Fruit fly (Drosophila melanogaster): Measurements from ENCODE around the gene CG32148.

The CG32148 gene

DNA sequence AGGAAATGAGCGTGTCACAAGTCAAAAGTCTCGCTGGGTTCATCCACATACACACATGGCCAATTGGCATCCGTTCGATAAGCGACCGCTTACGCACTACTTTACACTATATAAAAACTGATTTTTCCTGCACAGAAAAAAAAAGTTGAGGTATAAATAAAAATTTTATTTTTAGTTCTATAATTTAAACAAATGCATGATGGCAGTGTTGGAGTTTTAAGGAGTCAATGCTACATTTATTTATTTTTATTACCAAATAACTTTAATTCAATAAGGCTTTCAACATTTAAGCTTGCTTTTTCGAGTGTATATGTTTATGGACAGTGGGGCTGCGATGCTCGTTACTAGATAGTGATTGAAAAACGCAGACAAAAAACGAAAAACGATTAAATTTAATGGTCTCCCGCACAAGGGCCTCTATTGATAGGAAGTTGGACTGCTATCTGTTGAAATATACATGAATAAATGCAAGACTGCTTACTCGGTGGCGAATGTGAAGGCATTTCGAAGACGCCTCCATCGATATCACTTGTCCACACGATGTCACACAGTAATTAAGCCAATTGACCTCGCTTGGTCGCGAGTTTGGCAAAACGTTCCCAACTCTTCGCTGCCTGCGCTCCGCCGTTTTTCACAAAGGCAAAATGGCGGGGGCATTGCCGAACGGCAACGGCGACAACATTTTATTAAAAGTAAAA, 11.5 kb upstream of the CG32148 start (continued):
- TF ChIP-seq zf30C (GFP tag; optimal IDR thresholded peaks at IDR 0.05): peak; percentile 63
- TF ChIP-seq Drgx (GFP tag; IDR thresholded peaks at IDR 0.05): peak; percentile 83
- TF ChIP-seq Sox102F (GFP tag; optimal IDR thresholded peaks at IDR 0.05): peak; percentile 86
- TF ChIP-seq HmgD (GFP tag; optimal IDR thresholded peaks at IDR 0.05): no peak
- peak; percentile 52 for TF ChIP-seq CG2875 (GFP tag; optimal IDR thresholded peaks at IDR 0.05)
- peak; percentile 80 for TF ChIP-seq CG10959 (GFP tag; IDR thresholded peaks at IDR 0.05)
- TF ChIP-seq bsh (GFP tag; optimal IDR thresholded peaks at IDR 0.05): peak; percentile 42 to 85
- peak; percentile 65 for TF ChIP-seq CG15011 (GFP tag; optimal IDR thresholded peaks at IDR 0.05)
- TF ChIP-seq CG3995 (GFP tag; optimal IDR thresholded peaks at IDR 0.05): no peak
- no peak for TF ChIP-seq CG9932 (GFP tag; IDR thresholded peaks at IDR 0.05)
- no peak for TF ChIP-seq Sry-δ (GFP tag; optimal IDR thresholded peaks at IDR 0.05)
- peak; percentile 41 for TF ChIP-seq CG12071 (GFP tag; optimal IDR thresholded peaks at IDR 0.05)
- TF ChIP-seq lbe (GFP tag; optimal IDR thresholded peaks at IDR 0.05): no peak
- no peak for TF ChIP-seq cad (GFP tag; optimal IDR thresholded peaks at IDR 0.05)
- TF ChIP-seq CG15696 (tag; optimal IDR thresholded peaks at IDR 0.05): peak; percentile 82
- peak; percentile 62 for TF ChIP-seq E2f1 (GFP tag; IDR thresholded peaks at IDR 0.05)
- TF ChIP-seq Optix (GFP tag; IDR thresholded peaks at IDR 0.05): no peak
- TF ChIP-seq CG4404 (GFP tag; IDR thresholded peaks at IDR 0.05): peak; percentile 50
- peak; percentile 30 for TF ChIP-seq CG6854 (GFP tag; optimal IDR thresholded peaks at IDR 0.05)
- TF ChIP-seq CG8388 (GFP tag; optimal IDR thresholded peaks at IDR 0.05): peak; percentile 88
- peak; percentile 65; the same call in 1 of the 2 replicates for TF ChIP-seq CG32767 (GFP tag; IDR thresholded peaks at IDR 0.05)
- TF ChIP-seq HLH3B (GFP tag; IDR thresholded peaks at IDR 0.05): peak; percentile 72
- TF ChIP-seq CG8765 (GFP tag; IDR thresholded peaks at IDR 0.05): no peak
- TF ChIP-seq CG18599 (GFP tag; optimal IDR thresholded peaks at IDR 0.05): peak; percentile 81
- TF ChIP-seq CG34422 (GFP tag; IDR thresholded peaks at IDR 0.05): peak; percentile 57; the same call in 1 of the 3 replicates
- TF ChIP-seq zen (tag; optimal IDR thresholded peaks at IDR 0.05): peak; percentile 77
- TF ChIP-seq gcm (GFP tag; optimal IDR thresholded peaks at IDR 0.05): peak; percentile 84
- TF ChIP-seq inv (GFP tag; IDR thresholded peaks at IDR 0.05; ENCODE audit: partially characterized antibody): no peak
- peak; percentile 60; the same call in 2 of the 3 replicates for TF ChIP-seq CG7357 (GFP tag; IDR thresholded peaks at IDR 0.05)
- TF ChIP-seq run (tag; optimal IDR thresholded peaks at IDR 0.05): peak; percentile 63
- no peak for TF ChIP-seq CG9876 (GFP tag; optimal IDR thresholded peaks at IDR 0.05)
- TF ChIP-seq kah (GFP tag; optimal IDR thresholded peaks at IDR 0.05): peak; percentile 53
- TF ChIP-seq gsb (GFP tag; IDR thresholded peaks at IDR 0.05): peak; percentile 29; the same call in 1 of the 2 replicates
- TF ChIP-seq CG17802 (tag; optimal IDR thresholded peaks at IDR 0.05): peak; percentile 22
- TF ChIP-seq chif (GFP tag; optimal IDR thresholded peaks at IDR 0.05): peak; percentile 7 to 57
- TF ChIP-seq CG17328 (GFP tag; IDR thresholded peaks at IDR 0.05): peak; percentile 75
- TF ChIP-seq Hsf (GFP tag; optimal IDR thresholded peaks at IDR 0.05): peak; percentile 44
- peak; percentile 18 for TF ChIP-seq CG2116 (GFP tag; optimal IDR thresholded peaks at IDR 0.05)
- TF ChIP-seq Fer2 (tag; optimal IDR thresholded peaks at IDR 0.05): peak; percentile 53
- TF ChIP-seq ERR (GFP tag; optimal IDR thresholded peaks at IDR 0.05): no peak
- peak; percentile 56 for TF ChIP-seq CG3281 (GFP tag; optimal IDR thresholded peaks at IDR 0.05)
- TF ChIP-seq CG31224 (GFP tag; IDR thresholded peaks at IDR 0.05): 0 out of 2 replicates have a peak, but pooled peaks have one; percentile 25
- no peak for TF ChIP-seq Mad (GFP tag; optimal IDR thresholded peaks at IDR 0.05)
- peak; percentile 61 for TF ChIP-seq BtbVII (GFP tag; optimal IDR thresholded peaks at IDR 0.05)
- TF ChIP-seq sisA (GFP tag; IDR thresholded peaks at IDR 0.05): peak; percentile 80
- TF ChIP-seq CG14014 (GFP tag; IDR thresholded peaks at IDR 0.05): peak; percentile 58; the same call in 1 of the 2 replicates
- peak; percentile 46 for TF ChIP-seq CG18619 (GFP tag; optimal IDR thresholded peaks at IDR 0.05)
- TF ChIP-seq insv (GFP tag; optimal IDR thresholded peaks at IDR 0.05): no peak
- TF ChIP-seq E2f2 (GFP tag; IDR thresholded peaks at IDR 0.05): 0 out of 2 replicates have a peak, but pooled peaks have one; percentile 44
- TF ChIP-seq chn (GFP tag; optimal IDR thresholded peaks at IDR 0.05): no peak

Measured in whole organism, embryonic.